Worm (Caenorhabditis elegans) whole organism, young adult: ENCODE measurements around the gene ify-1.

Experiments
- die-1 ChIP-seq: sonication (generic microtip); optimal IDR thresholded peaks from 2 replicates; lab custom pipeline; 2016; ENCODE audit warnings: missing genotype, mild to moderate bottlenecking, missing genetic modification characterization, missing compliant biosample characterization
- efl-1 ChIP-seq: fragments of 150-350 bp; optimal IDR thresholded peaks from 2 replicates; lab custom pipeline; 2014; ENCODE audit warnings: missing biosample characterization, missing genetic modification reagents, missing genetic modification characterization
- egl-18 ChIP-seq: fragments of 200-800 bp; sonication (Bioruptor generic); IDR thresholded peaks from 2 replicates; pipeline ENCODE4 v1.3.6; 2022; ENCODE audit warnings: missing genetic modification reagents, missing genetic modification characterization, missing compliant biosample characterization
- ekl-4 ChIP-seq: fragments of 200-800 bp; sonication (Bioruptor generic); IDR thresholded peaks from 2 replicates; pipeline ENCODE4 v1.3.6; 2022; ENCODE audit warnings: missing genetic modification reagents, missing genetic modification characterization, missing compliant biosample characterization
- let-607 ChIP-seq, 2 experiments: fragments of 200-800 bp in 1 of 2; sonication (Bioruptor generic) in 1 of 2; sonication (generic microtip) in 1 of 2; optimal IDR thresholded peaks; 2 replicates each; lab custom pipeline; 2016 to 2018; ENCODE audit warnings: mild to moderate bottlenecking in 2 of 2, missing compliant biosample characterization in 2 of 2, missing genetic modification characterization in 2 of 2, moderate library complexity in 2 of 2, missing genotype in 1 of 2
- lin-26 ChIP-seq: fragments of 200-800 bp; sonication (Bioruptor generic); IDR thresholded peaks from 2 replicates; pipeline ENCODE4 v1.3.6; 2022; ENCODE audit warnings: missing genetic modification reagents, missing genetic modification characterization, missing compliant biosample characterization
- lin-54 ChIP-seq: fragments of 200-800 bp; sonication (Bioruptor generic); optimal IDR thresholded peaks from 2 replicates; lab custom pipeline; 2018; ENCODE audit warnings: mild to moderate bottlenecking, missing genetic modification characterization, missing compliant biosample characterization
- nhr-90 ChIP-seq: sonication (generic microtip); optimal IDR thresholded peaks from 2 replicates; lab custom pipeline; 2016; ENCODE audit warnings: missing genotype, mild to moderate bottlenecking, missing genetic modification characterization, missing compliant biosample characterization
- sea-2 ChIP-seq: fragments of 200-800 bp; sonication (Bioruptor generic); IDR thresholded peaks from 2 replicates; pipeline ENCODE4 v1.3.6; 2022; ENCODE audit warnings: missing genetic modification characterization, missing compliant biosample characterization
- snpc-4 ChIP-seq, 5 experiments: fragments of 150-350 bp in 1 of 5; sonication (generic microtip) in 4 of 5; optimal IDR thresholded peaks; 2 replicates each; lab custom pipeline; 2014 to 2018; ENCODE audit warnings: missing genetic modification characterization in 5 of 5, missing biosample characterization in 3 of 5, antibody characterized with exemption in 2 of 5, mild to moderate bottlenecking in 2 of 5, missing compliant biosample characterization in 2 of 5, missing genotype in 2 of 5, moderate library complexity in 2 of 5, missing genetic modification reagents in 1 of 5
- sptf-2 ChIP-seq: fragments of 200-800 bp; sonication (Bioruptor generic); optimal IDR thresholded peaks from 2 replicates; lab custom pipeline; 2018; ENCODE audit warnings: mild to moderate bottlenecking, missing genetic modification characterization, missing compliant biosample characterization
- zfh-2 ChIP-seq: fragments of 200-800 bp; sonication (Bioruptor generic); conservative IDR thresholded peaks from 2 replicates; pipeline ENCODE4 v1.3.6; 2022; ENCODE audit warnings: missing genetic modification reagents, missing genetic modification characterization, missing compliant biosample characterization

DNA sequence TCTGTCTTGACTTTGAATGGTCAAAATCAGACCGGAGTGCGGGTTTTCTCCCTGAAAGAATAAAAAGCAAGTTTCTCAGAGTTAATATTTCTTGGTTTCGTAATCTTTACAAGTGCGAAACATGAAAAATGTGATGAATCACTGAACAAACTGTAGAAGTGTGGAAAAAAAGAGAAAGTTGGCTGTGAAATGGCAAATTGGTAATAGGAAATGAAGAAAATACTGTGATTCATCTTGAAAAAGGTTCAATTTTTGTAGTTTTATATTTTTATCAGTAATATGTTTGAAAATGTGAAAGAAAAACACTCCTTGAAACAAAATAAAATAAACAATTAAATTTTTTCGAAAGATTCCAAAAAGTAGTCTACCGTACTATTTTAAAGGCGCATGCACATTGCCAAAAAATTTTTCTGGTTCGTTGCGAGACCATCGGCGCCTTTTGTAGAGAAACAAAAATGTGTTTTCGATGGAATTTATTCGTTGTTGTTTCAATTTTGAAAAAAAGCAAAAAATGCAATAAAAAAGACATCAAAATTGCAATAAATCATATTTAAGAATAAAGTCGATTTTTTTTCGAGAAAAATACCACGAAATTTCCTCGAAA is 36.8 kb upstream of the ify-1 start, which contains the start of gene pld-1:
- peak; percentile 80 for TF ChIP-seq efl-1 (GFP tag; lab: Kevin White, UChicago)
- TF ChIP-seq die-1 (tag; lab: Kevin White, UChicago), result no peak
- TF ChIP-seq ekl-4 (GFP tag; lab: Robert Waterston, UW), result no peak
- TF ChIP-seq lin-54, result peak; percentile 36
- TF ChIP-seq snpc-4 (GFP tag; optimal IDR thresholded peaks at IDR 0.05; lab: Kevin White, UChicago), result no peak
- peak in 1 of 4 experiments; percentile 7 for TF ChIP-seq snpc-4 (tag; optimal IDR thresholded peaks at IDR 0.05; lab: Kevin White, UChicago)
- no peak for TF ChIP-seq nhr-90
- TF ChIP-seq sptf-2 (GFP tag; lab: Kevin White, UChicago), result no peak
- TF ChIP-seq let-607 (tag; optimal IDR thresholded peaks at IDR 0.05; lab: Kevin White, UChicago), result no peak
- no peak for TF ChIP-seq lin-26
- no peak for TF ChIP-seq egl-18 (GFP tag; lab: Robert Waterston, UW)
- no peak for TF ChIP-seq sea-2 (GFP tag; lab: Robert Waterston, UW)
- TF ChIP-seq zfh-2 (GFP tag; lab: Robert Waterston, UW), result no peak
